Fruit fly (Drosophila melanogaster) whole organism, embryonic: ENCODE data around the gene CG13096.

Source experiments
- B-H2 ChIP-seq: fragments of 200-800 bp; sonication (Bioruptor generic); optimal IDR thresholded peaks from 2 replicates; lab custom pipeline; 2018; ENCODE audit warnings: missing biosample characterization, mild to moderate bottlenecking, missing genetic modification characterization
- Blimp-1 ChIP-seq: fragments of 200-800 bp; sonication (Bioruptor generic); optimal IDR thresholded peaks from 3 replicates; lab custom pipeline; 2018; ENCODE audit warnings: missing biosample characterization, missing genetic modification characterization, mild to moderate bottlenecking, moderate library complexity, missing genetic modification reagents
- CG1024 ChIP-seq: fragments of 200-800 bp; sonication (Bioruptor generic); IDR thresholded peaks from 2 replicates; pipeline ENCODE4 v1.3.6; 2022; ENCODE audit warnings: missing biosample characterization, missing genetic modification characterization
- CG12071 ChIP-seq: fragments of 200-800 bp; sonication (Bioruptor generic); optimal IDR thresholded peaks from 3 replicates; lab custom pipeline; 2018; ENCODE audit warnings: missing biosample characterization, mild to moderate bottlenecking, missing genetic modification characterization
- CG14441 ChIP-seq: fragments of 200-800 bp; sonication (Bioruptor generic); IDR thresholded peaks from 2 replicates; pipeline ENCODE4 v1.3.6; 2022; ENCODE audit warnings: missing biosample characterization, missing genetic modification characterization
- CG15479 ChIP-seq: fragments of 200-800 bp; sonication (Bioruptor generic); optimal IDR thresholded peaks from 3 replicates; lab custom pipeline; 2019; ENCODE audit warnings: missing biosample characterization, mild to moderate bottlenecking, missing genetic modification characterization, moderate library complexity
- CG2120 ChIP-seq: fragments of 200-800 bp; sonication (Bioruptor generic); optimal IDR thresholded peaks from 3 replicates; lab custom pipeline; 2016; ENCODE audit warnings: missing biosample characterization, missing genetic modification characterization
- CG2202 ChIP-seq: fragments of 200-800 bp; sonication (Bioruptor generic); optimal IDR thresholded peaks from 2 replicates; lab custom pipeline; 2018; ENCODE audit warnings: missing biosample characterization, mild to moderate bottlenecking, missing genetic modification characterization
- CG3407 ChIP-seq: fragments of 200-800 bp; sonication (Bioruptor generic); optimal IDR thresholded peaks from 2 replicates; lab custom pipeline; 2018; ENCODE audit warnings: missing biosample characterization, mild to moderate bottlenecking, missing genetic modification characterization
- CG4404 ChIP-seq: fragments of 200-800 bp; sonication (Bioruptor generic); IDR thresholded peaks from 2 replicates; pipeline ENCODE4 v1.3.6; 2022; ENCODE audit warnings: missing biosample characterization, missing genetic modification characterization
- CG4707 ChIP-seq: fragments of 200-800 bp; sonication (Bioruptor generic); optimal IDR thresholded peaks from 2 replicates; lab custom pipeline; 2018; ENCODE audit warnings: missing biosample characterization, mild to moderate bottlenecking, missing genetic modification characterization, moderate library complexity
- CG6254 ChIP-seq: fragments of 200-800 bp; sonication (Bioruptor generic); optimal IDR thresholded peaks from 3 replicates; lab custom pipeline; 2017; ENCODE audit warnings: mild to moderate bottlenecking, missing biosample characterization, missing genetic modification reagents, missing genetic modification characterization
- CG6813 ChIP-seq: fragments of 200-800 bp; sonication (Bioruptor generic); optimal IDR thresholded peaks from 2 replicates; lab custom pipeline; 2017; ENCODE audit warnings: missing biosample characterization, missing genetic modification characterization, mild to moderate bottlenecking, moderate library complexity, missing genetic modification reagents
- CG8290 ChIP-seq, 3 experiments: fragments of 200-800 bp; sonication (Bioruptor generic); optimal IDR thresholded peaks; 2 replicates each; lab custom pipeline; 2016 to 2019; ENCODE audit warnings: missing biosample characterization in 3 of 3, missing genetic modification characterization in 3 of 3, mild to moderate bottlenecking in 2 of 3, moderate library complexity in 1 of 3
- CG8388 ChIP-seq: fragments of 200-800 bp; sonication (Bioruptor generic); optimal IDR thresholded peaks from 2 replicates; lab custom pipeline; 2019; ENCODE audit warnings: missing biosample characterization, mild to moderate bottlenecking, missing genetic modification characterization, moderate library complexity
- CG8924 ChIP-seq: fragments of 200-800 bp; optimal IDR thresholded peaks from 3 replicates; lab custom pipeline; 2019; ENCODE audit warnings: missing biosample characterization, mild to moderate bottlenecking, missing genetic modification characterization, moderate library complexity
- Deaf1 ChIP-seq: fragments of 200-800 bp; optimal IDR thresholded peaks from 3 replicates; lab custom pipeline; 2019; ENCODE audit warnings: missing biosample characterization, mild to moderate bottlenecking, missing genetic modification characterization, moderate library complexity
- Dek ChIP-seq: fragments of 200-800 bp; sonication (Bioruptor generic); optimal IDR thresholded peaks from 3 replicates; lab custom pipeline; 2019; ENCODE audit warnings: missing biosample characterization, mild to moderate bottlenecking, missing genetic modification characterization, moderate library complexity
- E2f2 ChIP-seq: fragments of 200-800 bp; sonication (Bioruptor generic); IDR thresholded peaks from 2 replicates; pipeline ENCODE4 v1.3.6; 2022; ENCODE audit warnings: missing biosample characterization, missing genetic modification characterization
- ERR ChIP-seq: fragments of 200-800 bp; sonication (Bioruptor generic); optimal IDR thresholded peaks from 2 replicates; lab custom pipeline; 2016; ENCODE audit warnings: missing biosample characterization, missing genetic modification characterization
- Hmx ChIP-seq: fragments of 200-800 bp; sonication (Bioruptor generic); optimal IDR thresholded peaks from 2 replicates; lab custom pipeline; 2016; ENCODE audit warnings: missing biosample characterization, missing genetic modification characterization
- Hsf ChIP-seq: fragments of 200-800 bp; sonication (Bioruptor generic); optimal IDR thresholded peaks from 3 replicates; lab custom pipeline; 2016; ENCODE audit warnings: missing biosample characterization, missing genetic modification characterization
- Jarid2 ChIP-seq: fragments of 200-800 bp; sonication (Bioruptor generic); optimal IDR thresholded peaks from 3 replicates; lab custom pipeline; 2017; ENCODE audit warnings: mild to moderate bottlenecking, missing biosample characterization, missing genetic modification reagents, missing genetic modification characterization
- Med ChIP-seq: fragments of 200-800 bp; sonication (Bioruptor generic); peaks from one replicate; lab custom pipeline; 2016; ENCODE audit warnings: missing biosample characterization, missing genetic modification characterization, mild to moderate bottlenecking, inconsistent platforms, moderate library complexity
- Myb ChIP-seq: fragments of 200-800 bp; sonication (Bioruptor generic); optimal IDR thresholded peaks from 2 replicates; lab custom pipeline; 2016; ENCODE audit warnings: missing biosample characterization, missing genetic modification characterization
- PHDP ChIP-seq: fragments of 200-800 bp; sonication (Bioruptor generic); optimal IDR thresholded peaks from 3 replicates; lab custom pipeline; 2018; ENCODE audit warnings: missing biosample characterization, mild to moderate bottlenecking, missing genetic modification characterization, moderate library complexity
- Ptx1 ChIP-seq: fragments of 200-800 bp; sonication (Bioruptor generic); IDR thresholded peaks from 2 replicates; pipeline ENCODE4 v1.3.6; 2022; ENCODE audit warnings: missing biosample characterization, missing genetic modification characterization
- Six4 ChIP-seq: fragments of 200-800 bp; sonication (Bioruptor generic); optimal IDR thresholded peaks from 2 replicates; lab custom pipeline; 2016; ENCODE audit warnings: missing biosample characterization, missing genetic modification characterization
- TFAM ChIP-seq: fragments of 200-800 bp; sonication (Bioruptor generic); optimal IDR thresholded peaks from 2 replicates; lab custom pipeline; 2017; ENCODE audit warnings: missing biosample characterization, missing genetic modification characterization, inconsistent platforms
- Xbp1 ChIP-seq: fragments of 200-800 bp; sonication (Bioruptor generic); optimal IDR thresholded peaks from 3 replicates; lab custom pipeline; 2016; ENCODE audit warnings: missing biosample characterization, mild to moderate bottlenecking, missing genetic modification characterization
- YL-1 ChIP-seq: fragments of 200-800 bp; sonication (Bioruptor generic); optimal IDR thresholded peaks from 3 replicates; lab custom pipeline; 2017; ENCODE audit warnings: missing biosample characterization, mild to moderate bottlenecking, missing genetic modification characterization
- bab2 ChIP-seq: fragments of 200-800 bp; sonication (Bioruptor generic); optimal IDR thresholded peaks from 2 replicates; lab custom pipeline; 2016; ENCODE audit warnings: missing biosample characterization, missing genetic modification characterization
- cas ChIP-seq: fragments of 200-800 bp; sonication (Bioruptor generic); IDR thresholded peaks from 2 replicates; pipeline ENCODE4 v1.3.6; 2022; ENCODE audit warnings: missing biosample characterization, missing genetic modification characterization
- da ChIP-seq: fragments of 200-800 bp; sonication (Bioruptor generic); optimal IDR thresholded peaks from 2 replicates; lab custom pipeline; 2016; ENCODE audit warnings: missing biosample characterization, missing genetic modification characterization
- disco-r ChIP-seq: fragments of 200-800 bp; sonication (Bioruptor generic); optimal IDR thresholded peaks from 2 replicates; lab custom pipeline; 2016; ENCODE audit warnings: missing biosample characterization, missing genetic modification characterization
- esg ChIP-seq: fragments of 200-800 bp; sonication (Bioruptor generic); conservative IDR thresholded peaks from 2 replicates; pipeline ENCODE4 v1.3.6; 2022; ENCODE audit warnings: missing biosample characterization, missing genetic modification characterization
- ewg ChIP-seq: fragments of 200-800 bp; sonication (Bioruptor generic); optimal IDR thresholded peaks from 3 replicates; lab custom pipeline; 2017; ENCODE audit warnings: mild to moderate bottlenecking, missing biosample characterization, missing genetic modification reagents, missing genetic modification characterization
- grn ChIP-seq: fragments of 200-800 bp; sonication (Bioruptor generic); optimal IDR thresholded peaks from 3 replicates; lab custom pipeline; 2017; ENCODE audit warnings: missing biosample characterization, missing genetic modification characterization
- kni ChIP-seq: fragments of 200-800 bp; sonication (Bioruptor generic); optimal IDR thresholded peaks from 3 replicates; lab custom pipeline; 2017; ENCODE audit warnings: mild to moderate bottlenecking, missing biosample characterization, missing genetic modification reagents, missing genetic modification characterization
- nmo ChIP-seq: fragments of 200-800 bp; sonication (Bioruptor generic); optimal IDR thresholded peaks from 2 replicates; lab custom pipeline; 2018; ENCODE audit warnings: missing biosample characterization, mild to moderate bottlenecking, missing genetic modification characterization, moderate library complexity
- shn ChIP-seq: fragments of 200-800 bp; sonication (Bioruptor generic); optimal IDR thresholded peaks from 3 replicates; lab custom pipeline; 2016; ENCODE audit warnings: missing biosample characterization, missing genetic modification characterization
- slou ChIP-seq: fragments of 200-800 bp; sonication (Bioruptor generic); optimal IDR thresholded peaks from 3 replicates; lab custom pipeline; 2016; ENCODE audit warnings: missing biosample characterization, missing genetic modification characterization
- sob ChIP-seq: fragments of 200-800 bp; sonication (Bioruptor generic); IDR thresholded peaks from 2 replicates; pipeline ENCODE4 v1.3.6; 2022; ENCODE audit warnings: missing biosample characterization, missing genetic modification characterization
- ssp ChIP-seq: fragments of 200-800 bp; sonication (Bioruptor generic); IDR thresholded peaks from 2 replicates; pipeline ENCODE4 v1.3.6; 2022; ENCODE audit warnings: missing biosample characterization, missing genetic modification characterization
- tll ChIP-seq, 2 experiments: fragments of 200-800 bp in 1 of 2; fragments of >200 bp in 1 of 2; sonication (Bioruptor generic) in 1 of 2; optimal IDR thresholded peaks; 2 replicates each; lab custom pipeline; 2017 to 2019; ENCODE audit warnings: missing biosample characterization in 2 of 2, missing genetic modification characterization in 2 of 2, mild to moderate bottlenecking in 1 of 2, moderate library complexity in 1 of 2
- unpg ChIP-seq: fragments of 200-800 bp; sonication (Bioruptor generic); optimal IDR thresholded peaks from 3 replicates; lab custom pipeline; 2018; ENCODE audit warnings: missing biosample characterization, mild to moderate bottlenecking, missing genetic modification characterization, moderate library complexity
- wdn ChIP-seq: fragments of 200-800 bp; sonication (Bioruptor generic); IDR thresholded peaks from 2 replicates; pipeline ENCODE4 v1.3.6; 2022; ENCODE audit warnings: missing biosample characterization, missing genetic modification characterization
- wor ChIP-seq: fragments of 200-800 bp; sonication (Bioruptor generic); IDR thresholded peaks from 2 replicates; pipeline ENCODE4 v1.3.6; 2022; ENCODE audit warnings: missing biosample characterization, missing genetic modification characterization

Gene CG13096

DNA sequence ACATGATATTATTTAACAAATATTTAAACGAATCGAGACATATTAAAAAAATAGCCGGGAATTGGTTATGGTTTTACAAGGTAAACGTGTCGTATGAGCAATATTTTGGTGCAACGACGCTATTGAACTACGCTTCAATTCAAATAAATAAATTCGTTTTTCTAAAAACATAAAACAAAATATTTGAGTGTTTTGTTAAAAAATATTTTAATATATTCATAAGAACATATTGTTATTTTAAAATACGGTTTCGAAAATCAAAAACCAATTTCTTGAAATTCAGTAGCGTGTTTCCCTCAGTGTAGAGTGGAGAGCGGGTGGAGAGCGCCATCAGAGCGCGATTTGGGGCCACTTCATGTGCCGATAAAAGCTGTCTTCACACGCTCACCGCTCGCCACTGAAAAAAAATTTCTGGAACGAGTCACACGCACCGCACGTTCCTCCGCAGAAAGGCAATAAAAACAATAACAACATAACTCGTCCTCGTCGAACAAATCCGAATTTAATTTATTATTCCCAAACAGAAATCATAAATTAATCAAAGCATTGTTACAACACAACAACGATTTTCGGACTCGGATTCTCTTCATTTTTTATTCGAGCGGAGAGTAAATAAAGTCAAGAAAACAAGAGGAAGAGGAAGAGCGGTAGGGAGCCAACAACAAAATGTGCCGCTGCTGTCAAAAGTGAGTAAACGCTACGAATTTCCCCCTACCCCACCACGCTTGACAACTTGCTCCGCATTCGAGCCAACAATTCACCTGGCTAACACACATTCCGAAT lies 23.9 kb upstream of the CG13096 start (continued):
- peak; percentile 81 for TF ChIP-seq CG2202
- peak; percentile 57 for TF ChIP-seq CG2120 (GFP tag; lab: Kevin White, UChicago)
- peak; percentile 69 for TF ChIP-seq ssp
- TF ChIP-seq CG4707 (GFP tag; lab: Kevin White, UChicago) = peak; percentile 7
- peak; percentile 83 for TF ChIP-seq CG6254 (GFP tag; lab: Kevin White, UChicago)
- no peak for TF ChIP-seq grn
- TF ChIP-seq CG3407 (GFP tag; lab: Kevin White, UChicago) = peak; percentile 88
- TF ChIP-seq Blimp-1 (GFP tag; lab: Kevin White, UChicago) = peak; percentile 90
- peak; percentile 75 for TF ChIP-seq B-H2 (GFP tag; lab: Kevin White, UChicago)
- TF ChIP-seq tll (GFP tag; optimal IDR thresholded peaks at IDR 0.05; lab: Kevin White, UChicago) = no peak
- no peak for TF ChIP-seq TFAM (GFP tag; lab: Kevin White, UChicago)
- TF ChIP-seq Xbp1 (GFP tag; lab: Kevin White, UChicago) = peak; percentile 90
- TF ChIP-seq bab2 (GFP tag; lab: Kevin White, UChicago) = no peak
- no peak for TF ChIP-seq da (GFP tag; lab: Kevin White, UChicago)
- TF ChIP-seq kni (GFP tag; lab: Kevin White, UChicago) = peak; percentile 81
- TF ChIP-seq cas (GFP tag; lab: Robert Waterston, UW) = peak; percentile 12; the same call in 1 of the 2 replicates
- peak; percentile 56 for TF ChIP-seq sob (GFP tag; lab: Robert Waterston, UW)
- TF ChIP-seq YL-1 (GFP tag; lab: Kevin White, UChicago) = peak; percentile 42
- TF ChIP-seq Ptx1 (GFP tag; lab: Robert Waterston, UW) = peak; percentile 83
- TF ChIP-seq CG4404 (GFP tag; lab: Robert Waterston, UW) = peak; percentile 67
- peak; percentile 89 for TF ChIP-seq CG8388
- peak; percentile 71 for TF ChIP-seq CG14441 (GFP tag; lab: Robert Waterston, UW)
- peak; percentile 71 for TF ChIP-seq slou
- TF ChIP-seq PHDP (tag; lab: Kevin White, UChicago) = peak; percentile 94
- peak; percentile 63 for TF ChIP-seq unpg (GFP tag; lab: Kevin White, UChicago)
- no peak for TF ChIP-seq CG15479 (GFP tag; lab: Kevin White, UChicago)
- TF ChIP-seq Deaf1 (tag; lab: Kevin White, UChicago) = peak; percentile 79
- TF ChIP-seq wdn = no peak; the same call in none of the 2 replicates
- TF ChIP-seq nmo = peak; percentile 97
- peak; percentile 96 for TF ChIP-seq CG8924 (tag; lab: Kevin White, UChicago)
- TF ChIP-seq shn (GFP tag; lab: Kevin White, UChicago) = no peak
- peak; percentile 14 for TF ChIP-seq Myb (GFP tag; lab: Kevin White, UChicago)
- peak; percentile 93 for TF ChIP-seq Dek (tag; lab: Kevin White, UChicago)
- TF ChIP-seq Six4 = peak; percentile 82
- no peak for TF ChIP-seq disco-r (GFP tag; lab: Kevin White, UChicago)
- peak; percentile 78 for TF ChIP-seq ewg
- TF ChIP-seq Med (GFP tag; lab: Kevin White, UChicago) = peak; percentile 90
- peak; percentile 79 for TF ChIP-seq esg
- TF ChIP-seq Jarid2 = peak; percentile 76
- peak; percentile 87 for TF ChIP-seq CG6813
- peak; percentile 55 for TF ChIP-seq CG8290 (GFP tag; optimal IDR thresholded peaks at IDR 0.05; lab: Kevin White, UChicago)
- peak in 1 of 2 experiments; percentile 54 for TF ChIP-seq CG8290 (tag; optimal IDR thresholded peaks at IDR 0.05; lab: Kevin White, UChicago)
- TF ChIP-seq CG12071 = peak; percentile 6
- TF ChIP-seq CG1024 = no peak; the same call in 1 of the 2 replicates
- no peak for TF ChIP-seq ERR (GFP tag; lab: Kevin White, UChicago)
- peak; percentile 77 for TF ChIP-seq Hsf (GFP tag; lab: Kevin White, UChicago)
- TF ChIP-seq Hmx (GFP tag; lab: Kevin White, UChicago) = no peak
- peak; percentile 79 for TF ChIP-seq wor
- peak; percentile 59 for TF ChIP-seq E2f2 (GFP tag; lab: Robert Waterston, UW)
